Worm (Caenorhabditis elegans): ENCODE measurements around the gene C25E10.7.

ce11 chrV:9079965-9080432 is 29.0 kb upstream of the C25E10.7 start:
- TF ChIP-seq athp-1 (tag; optimal IDR thresholded peaks at IDR 0.05), result no peak
- no peak for TF ChIP-seq efl-1 (GFP tag; optimal IDR thresholded peaks at IDR 0.05)
- no peak for TF ChIP-seq dpl-1 (GFP tag; optimal IDR thresholded peaks at IDR 0.05)
- TF ChIP-seq hrde-1 (tag; optimal IDR thresholded peaks at IDR 0.05; ENCODE audit: borderline replicate concordance), result no peak
- no peak for TF ChIP-seq mel-28 (tag; optimal IDR thresholded peaks at IDR 0.05; ENCODE audit: borderline replicate concordance)
- no peak for TF ChIP-seq ztf-18 (tag; optimal IDR thresholded peaks at IDR 0.05)
- peak; percentile 92 for TF ChIP-seq ets-4 (GFP tag; optimal IDR thresholded peaks at IDR 0.05)
- TF ChIP-seq lir-1 (GFP tag; conservative IDR thresholded peaks at IDR 0.05), result no peak
